Fruit fly (Drosophila melanogaster): ENCODE results near the gene Ndc80.
A peak's percentile ranks its signal among the peaks of the same experiment; 100 is the strongest.

Ndc80 gene

dm6 chrX:13626579-13626894, 14.7 kb upstream of the Ndc80 start (continued):
- TF ChIP-seq Dp (GFP tag; optimal IDR thresholded peaks at IDR 0.05) (no peak), CG7963 (GFP tag; IDR thresholded peaks at IDR 0.05; ENCODE audit: partially characterized antibody) (no peak), CG33213 (GFP tag; optimal IDR thresholded peaks at IDR 0.05) (peak; percentile 51), CG12744 (GFP tag; optimal IDR thresholded peaks at IDR 0.05) (peak; percentile 57), CoRest (tag; optimal IDR thresholded peaks at IDR 0.05) (peak; percentile 87), az2 (GFP tag; optimal IDR thresholded peaks at IDR 0.05) (peak; percentile 76), gsb (GFP tag; IDR thresholded peaks at IDR 0.05) (0 out of 2 replicates have a peak, but pooled peaks have one; percentile 38), gro (GFP tag; optimal IDR thresholded peaks at IDR 0.05) (peak; percentile 86), Opbp (GFP tag; IDR thresholded peaks at IDR 0.05; ENCODE audit: partially characterized antibody) (no peak), CG11085 (GFP tag; IDR thresholded peaks at IDR 0.05) (peak; percentile 27; the same call in 1 of the 2 replicates), CG7357 (GFP tag; IDR thresholded peaks at IDR 0.05) (peak; percentile 68; the same call in 2 of the 3 replicates), schlank (tag; optimal IDR thresholded peaks at IDR 0.05) (peak; percentile 50), stwl (tag; optimal IDR thresholded peaks at IDR 0.05) (no peak), Ets65A (GFP tag) (peak; percentile 70), Ssrp (tag; optimal IDR thresholded peaks at IDR 0.05) (peak; percentile 68), CG12659 (GFP tag; optimal IDR thresholded peaks at IDR 0.05) (peak; percentile 73), amos (GFP tag; IDR thresholded peaks at IDR 0.05; ENCODE audit: partially characterized antibody) (no peak), CG32772 (GFP tag; IDR thresholded peaks at IDR 0.05) (peak; percentile 71), CG14441 (GFP tag; IDR thresholded peaks at IDR 0.05) (peak; percentile 74), E2f1 (GFP tag; IDR thresholded peaks at IDR 0.05) (peak; percentile 62), sna (GFP tag; IDR thresholded peaks at IDR 0.05; ENCODE audit: partially characterized antibody) (no peak), CG4617 (GFP tag; optimal IDR thresholded peaks at IDR 0.05; ENCODE audit: borderline replicate concordance) (peak; percentile 15), sens (GFP tag) (peak; percentile 93), eyg (GFP tag; optimal IDR thresholded peaks at IDR 0.05) (peak; percentile 22), Xrp1 (GFP tag; IDR thresholded peaks at IDR 0.05) (peak; percentile 79), Dip3 (GFP tag; optimal IDR thresholded peaks at IDR 0.05) (peak; percentile 77), lmd (GFP tag; IDR thresholded peaks at IDR 0.05) (peak; percentile 84), dan (GFP tag; IDR thresholded peaks at IDR 0.05) (no peak), CG7786 (GFP tag; optimal IDR thresholded peaks at IDR 0.05) (peak; percentile 78), lbe (GFP tag; optimal IDR thresholded peaks at IDR 0.05) (no peak), CG6791 (GFP tag; IDR thresholded peaks at IDR 0.05; ENCODE audit: partially characterized antibody) (no peak), Chrac-16 (GFP tag; optimal IDR thresholded peaks at IDR 0.05) (peak; percentile 74), CG16863 (GFP tag; optimal IDR thresholded peaks at IDR 0.05) (peak; percentile 72), Nf-YA (GFP tag; IDR thresholded peaks at IDR 0.05) (peak; percentile 37; the same call in 1 of the 2 replicates), Taf1 (GFP tag; IDR thresholded peaks at IDR 0.05) (peak; percentile 49; the same call in 1 of the 2 replicates), CG7928 (GFP tag; optimal IDR thresholded peaks at IDR 0.05) (peak; percentile 54), CG12219 (GFP tag; optimal IDR thresholded peaks at IDR 0.05) (peak; percentile 72), Scr (GFP tag; IDR thresholded peaks at IDR 0.05; ENCODE audit: partially characterized antibody) (no peak), trh (GFP tag; optimal IDR thresholded peaks at IDR 0.05) (no peak), CG7987 (GFP tag; optimal IDR thresholded peaks at IDR 0.05) (peak; percentile 72), GATAe (GFP tag; conservative IDR thresholded peaks at IDR 0.05) (peak; percentile 44; the same call in 1 of the 2 replicates), zfh2 (GFP tag; optimal IDR thresholded peaks at IDR 0.05) (peak; percentile 78), Hr39 (optimal IDR thresholded peaks at IDR 0.05) (no peak), nom (GFP tag; optimal IDR thresholded peaks at IDR 0.05) (no peak), corto (GFP tag; optimal IDR thresholded peaks at IDR 0.05) (no peak), CG17361 (GFP tag; IDR thresholded peaks at IDR 0.05) (peak; percentile 77), zf30C (GFP tag; optimal IDR thresholded peaks at IDR 0.05) (no peak), eve (GFP tag; optimal IDR thresholded peaks at IDR 0.05) (no peak), CG17385 (GFP tag; optimal IDR thresholded peaks at IDR 0.05) (peak; percentile 78), CG12104 (GFP tag; optimal IDR thresholded peaks at IDR 0.05) (peak; percentile 66), CG2120 (GFP tag; optimal IDR thresholded peaks at IDR 0.05) (peak; percentile 90), CG4854 (GFP tag; optimal IDR thresholded peaks at IDR 0.05) (peak; percentile 47)
